Worm (Caenorhabditis elegans): ENCODE measurements around the gene sumv-2.

DNA sequence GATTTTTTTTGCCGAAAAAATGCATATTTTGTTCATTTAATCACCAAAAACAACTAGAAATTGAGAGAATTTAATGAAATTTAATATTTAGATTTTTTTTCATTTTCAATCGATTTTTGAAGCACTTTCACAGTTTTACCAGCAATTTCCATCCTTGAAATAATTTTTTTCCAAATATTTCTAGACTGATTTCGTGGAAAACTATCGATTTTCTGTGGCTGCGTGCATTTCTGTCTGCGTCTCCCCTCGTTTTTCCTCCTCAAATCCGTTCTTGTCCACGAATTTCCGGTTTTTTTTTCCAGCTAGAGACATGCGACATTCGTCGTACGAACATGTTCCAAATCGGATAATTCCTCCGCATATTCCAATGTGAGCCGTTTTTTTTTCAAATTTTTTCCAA lies 46.5 kb upstream of the sumv-2 start, which contains the start of gene Y61A9LA.3:
- TF ChIP-seq pag-3 (tag; optimal IDR thresholded peaks at IDR 0.05; ENCODE audit: borderline replicate concordance), result no peak
- TF ChIP-seq ceh-30 (tag; optimal IDR thresholded peaks at IDR 0.05), result no peak
- TF ChIP-seq ref-2 (tag; optimal IDR thresholded peaks at IDR 0.05), result no peak
- no peak for TF ChIP-seq tbx-7 (tag; optimal IDR thresholded peaks at IDR 0.05)
- no peak for TF ChIP-seq ama-1 (optimal IDR thresholded peaks at IDR 0.05)
- no peak for TF ChIP-seq ceh-48 (tag; optimal IDR thresholded peaks at IDR 0.05)
- no peak for TF ChIP-seq pat-9 (tag; optimal IDR thresholded peaks at IDR 0.05)
- TF ChIP-seq fkh-10 (GFP tag; optimal IDR thresholded peaks at IDR 0.05), result no peak
- TF ChIP-seq ceh-9 (tag; optimal IDR thresholded peaks at IDR 0.05), result no peak
- no peak for TF ChIP-seq F13H6.1 (tag; optimal IDR thresholded peaks at IDR 0.05)
- no peak for TF ChIP-seq fkh-6 (tag; optimal IDR thresholded peaks at IDR 0.05)
- TF ChIP-seq nhr-11 (tag; optimal IDR thresholded peaks at IDR 0.05), result no peak
